Fruit fly (Drosophila melanogaster) S2 (cell line): ENCODE results near the gene aralar1.

Experiments used
- CG8478 ChIP-seq: fragments of >200 bp; optimal IDR thresholded peaks from 2 replicates; lab custom pipeline; 2018
- CTCF ChIP-seq, 2 experiments: fragments of >200 bp; optimal IDR thresholded peaks; 2 replicates each; lab custom pipeline; 2018

DNA sequence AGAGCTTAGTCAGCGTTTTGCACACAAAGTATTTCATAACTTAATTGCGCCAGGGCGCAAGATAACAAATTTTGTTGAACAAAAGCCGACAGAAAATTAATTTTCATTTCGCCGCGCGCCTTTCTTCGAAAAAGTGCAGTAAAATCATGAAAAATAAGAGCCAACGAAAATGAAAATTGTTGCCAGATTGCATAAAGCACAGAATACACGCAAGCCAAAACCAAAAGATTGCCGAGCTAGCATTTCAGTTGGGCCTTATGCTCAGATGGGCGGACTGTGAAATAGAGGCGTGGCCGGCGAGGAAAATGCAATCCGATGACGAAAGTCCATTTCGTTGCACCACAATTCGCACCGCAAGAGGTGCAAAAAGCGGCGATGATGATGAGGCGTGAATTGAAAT lies 15.0 kb upstream of the aralar1 start:
- TF ChIP-seq CTCF (optimal IDR thresholded peaks at IDR 0.05; lab: Kevin White, UChicago) (no peak), CG8478 (lab: Kevin White, UChicago) (no peak)
